Worm (Caenorhabditis elegans) whole organism, midembryonic: Measurements from ENCODE around the gene F10G7.5.

Experiments
- T22C8.4 ChIP-seq: fragments of 200-800 bp; sonication (Bioruptor generic); IDR thresholded peaks from 2 replicates; pipeline ENCODE4 v1.3.6; 2022; ENCODE audit warnings: missing genetic modification characterization, missing compliant biosample characterization
- cog-1 ChIP-seq: sonication (generic microtip); optimal IDR thresholded peaks from 2 replicates; lab custom pipeline; 2016; ENCODE audit warnings: missing genetic modification characterization, missing compliant biosample characterization
- flt-1 ChIP-seq: fragments of 200-800 bp; sonication (Bioruptor generic); IDR thresholded peaks from 2 replicates; pipeline ENCODE4 v1.3.6; 2022; ENCODE audit warnings: missing genetic modification characterization, missing compliant biosample characterization
- klf-2 ChIP-seq: fragments of 200-800 bp; sonication (Bioruptor generic); conservative IDR thresholded peaks from 2 replicates; pipeline ENCODE4 v1.3.6; 2022; ENCODE audit warnings: missing genetic modification reagents, missing genetic modification characterization, missing compliant biosample characterization
- med-1 ChIP-seq: sonication (generic microtip); optimal IDR thresholded peaks from 2 replicates; lab custom pipeline; 2017; ENCODE audit warnings: missing genetic modification characterization, mild to moderate bottlenecking, missing compliant biosample characterization, antibody characterized with exemption, missing genetic modification reagents; ENCODE audit not compliant: insufficient read depth
- ref-1 ChIP-seq: fragments of 200-800 bp; sonication (Bioruptor generic); conservative IDR thresholded peaks from 2 replicates; pipeline ENCODE4 v1.3.6; 2022; ENCODE audit warnings: missing genetic modification reagents, missing genetic modification characterization, missing compliant biosample characterization
- tab-1 ChIP-seq: fragments of 200-800 bp; sonication (Bioruptor generic); IDR thresholded peaks from 2 replicates; pipeline ENCODE4 v1.3.6; 2022; ENCODE audit warnings: missing genetic modification characterization, missing compliant biosample characterization
- ztf-23 ChIP-seq: fragments of 200-800 bp; sonication (Bioruptor generic); IDR thresholded peaks from 2 replicates; pipeline ENCODE4 v1.3.6; 2022; ENCODE audit warnings: missing genetic modification reagents, missing genetic modification characterization, missing compliant biosample characterization
- ztf-29 ChIP-seq: fragments of 200-800 bp; sonication (Bioruptor generic); IDR thresholded peaks from 2 replicates; pipeline ENCODE4 v1.3.6; 2022; ENCODE audit warnings: missing genetic modification reagents, missing genetic modification characterization, missing compliant biosample characterization

F10G7.5 gene

DNA sequence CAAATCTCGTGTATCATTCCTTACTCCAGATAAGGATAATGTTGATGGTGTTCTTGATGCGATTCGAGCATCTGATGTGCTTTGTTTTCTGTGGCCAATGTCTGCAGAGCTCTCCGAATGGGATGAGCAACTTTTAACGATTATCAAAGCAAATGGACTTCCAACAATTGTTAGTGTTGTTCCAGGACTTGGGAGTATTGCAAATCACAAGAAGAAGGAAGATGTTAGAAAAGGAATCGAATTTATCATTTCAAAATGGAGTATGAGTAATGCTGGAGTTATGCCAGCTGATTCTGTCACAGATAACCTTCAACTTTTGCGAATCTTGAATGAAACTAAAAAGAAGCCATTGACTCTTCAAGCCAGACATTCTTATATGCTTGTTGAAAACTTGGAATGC is 17.6 kb downstream of the F10G7.5 start:
- no peak for TF ChIP-seq ref-1
- no peak for TF ChIP-seq ztf-23
- no peak for TF ChIP-seq med-1 (GFP tag; lab: Kevin White, UChicago)
- TF ChIP-seq ztf-29 (GFP tag; lab: Robert Waterston, UW) = no peak
- TF ChIP-seq flt-1 (GFP tag; lab: Robert Waterston, UW) = no peak
- no peak for TF ChIP-seq T22C8.4
- TF ChIP-seq cog-1 (tag; lab: Kevin White, UChicago) = no peak
- TF ChIP-seq klf-2 = no peak
- TF ChIP-seq tab-1 = no peak

DNA sequence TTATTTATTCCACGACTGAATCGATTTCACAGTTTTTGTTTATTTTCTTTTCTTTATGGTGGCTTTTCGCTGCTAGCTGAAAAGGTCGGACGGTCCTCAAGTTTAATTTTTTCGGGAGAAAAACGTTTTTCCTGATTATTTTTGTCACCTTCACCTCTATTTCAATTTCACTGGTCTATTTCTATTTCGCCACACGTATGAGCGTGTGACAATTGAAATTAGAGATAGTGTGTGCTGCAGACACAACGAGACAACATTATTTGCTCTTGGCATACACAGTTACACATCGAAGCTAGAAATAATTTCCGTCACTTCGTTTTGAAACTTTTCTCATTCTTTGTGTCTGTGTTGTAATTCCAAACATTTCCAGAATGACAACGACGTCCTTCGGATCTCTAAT is 22.5 kb downstream of the F10G7.5 start, which contains the start of gene F41C3.8:
Gene F41C3.8, plus strand, starts transcription at position 371 of the 400 bp plus-strand sequence.
- TF ChIP-seq flt-1 (GFP tag; lab: Robert Waterston, UW) (no peak), T22C8.4 (no peak), tab-1 (no peak)

DNA sequence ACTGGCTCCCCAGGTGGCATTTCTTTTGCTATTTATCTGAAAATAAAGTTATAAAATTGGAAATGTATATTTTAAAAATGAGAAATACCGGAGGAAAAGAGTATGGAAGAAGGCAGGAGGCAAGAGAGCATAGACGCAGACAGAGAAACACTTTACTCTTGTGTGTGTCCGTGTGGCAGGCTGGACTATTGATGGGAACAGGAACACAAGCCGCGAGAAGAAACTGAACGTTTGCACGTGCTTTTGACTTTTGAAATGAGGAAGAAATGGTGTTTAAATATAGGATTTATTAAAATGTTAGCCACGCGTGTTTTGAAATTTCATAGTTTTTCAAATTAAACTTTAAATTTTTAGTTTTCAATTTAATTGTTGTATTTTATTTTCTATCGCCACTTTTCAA is 32.9 kb downstream of the F10G7.5 start, which contains the start of gene F10G7.10:
Gene F10G7.10, minus strand, starts transcription at position 145 of the 400 bp plus-strand sequence.
- TF ChIP-seq cog-1 (tag; lab: Kevin White, UChicago) (no peak), ztf-29 (GFP tag; lab: Robert Waterston, UW) (no peak), T22C8.4 (no peak), flt-1 (GFP tag; lab: Robert Waterston, UW) (no peak), ref-1 (no peak), tab-1 (no peak), med-1 (GFP tag; lab: Kevin White, UChicago) (no peak), ztf-23 (no peak), klf-2 (no peak)

DNA sequence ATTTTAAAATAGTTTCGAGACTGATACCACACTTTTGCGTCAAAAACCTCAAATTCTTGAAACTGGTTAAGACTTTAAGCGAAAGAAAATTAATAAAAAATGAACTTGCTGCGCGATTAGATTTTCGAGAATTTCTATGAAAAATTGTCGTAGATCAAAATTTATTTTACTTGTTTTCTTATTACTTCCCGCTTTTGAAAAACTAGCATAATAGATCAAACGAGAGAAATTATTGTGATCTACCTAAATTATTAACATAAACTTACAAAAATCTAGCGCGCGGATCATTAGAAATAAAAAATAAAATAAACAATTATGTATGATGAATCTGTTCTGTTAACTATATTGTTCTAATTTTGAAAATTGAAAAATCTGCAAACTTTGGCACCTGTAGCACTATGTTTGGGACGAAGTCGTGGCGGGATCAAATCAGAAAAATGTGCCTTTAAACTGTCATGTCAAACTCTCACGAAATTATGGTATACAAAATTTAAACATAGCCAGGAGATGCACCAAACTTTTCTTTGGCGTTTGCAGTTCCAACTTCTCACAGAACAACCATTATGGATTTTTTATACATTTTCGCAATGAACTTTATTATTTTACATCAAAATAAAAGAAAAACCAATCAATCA is 33.7 kb downstream of the F10G7.5 start:
- no peak for TF ChIP-seq T22C8.4
- TF ChIP-seq flt-1 (GFP tag; lab: Robert Waterston, UW) = no peak
- TF ChIP-seq cog-1 (tag; lab: Kevin White, UChicago) = no peak
- TF ChIP-seq ref-1 = no peak
- no peak for TF ChIP-seq klf-2
- TF ChIP-seq tab-1 = no peak
- TF ChIP-seq ztf-29 (GFP tag; lab: Robert Waterston, UW) = no peak
- TF ChIP-seq ztf-23 = no peak

DNA sequence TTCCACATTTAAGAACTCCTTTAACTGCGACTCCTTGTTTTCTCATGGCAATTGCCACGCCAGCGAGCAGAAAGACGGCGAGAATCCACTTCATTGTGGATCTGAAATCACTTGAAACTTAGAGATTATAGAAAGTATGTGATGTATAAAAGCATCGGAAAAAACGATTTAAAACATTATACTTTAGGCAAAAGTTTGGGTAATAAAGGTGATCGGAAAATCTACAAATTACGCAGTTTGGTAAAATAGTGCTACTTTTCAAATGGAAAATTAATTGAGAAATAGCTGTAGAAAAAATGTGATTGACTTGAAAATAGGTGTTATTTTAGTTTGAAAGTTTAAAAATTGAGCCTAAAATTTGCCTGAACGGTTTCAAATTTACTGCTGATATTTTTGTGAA is 34.6 kb downstream of the F10G7.5 start, which contains the start of gene ttr-41:
Gene ttr-41, minus strand, starts transcription at position 101 of the 400 bp plus-strand sequence.
- TF ChIP-seq klf-2 (no peak), cog-1 (tag; lab: Kevin White, UChicago) (no peak), flt-1 (GFP tag; lab: Robert Waterston, UW) (no peak), T22C8.4 (no peak), med-1 (GFP tag; lab: Kevin White, UChicago) (no peak), ztf-23 (no peak), tab-1 (no peak), ztf-29 (GFP tag; lab: Robert Waterston, UW) (no peak), ref-1 (no peak)

DNA sequence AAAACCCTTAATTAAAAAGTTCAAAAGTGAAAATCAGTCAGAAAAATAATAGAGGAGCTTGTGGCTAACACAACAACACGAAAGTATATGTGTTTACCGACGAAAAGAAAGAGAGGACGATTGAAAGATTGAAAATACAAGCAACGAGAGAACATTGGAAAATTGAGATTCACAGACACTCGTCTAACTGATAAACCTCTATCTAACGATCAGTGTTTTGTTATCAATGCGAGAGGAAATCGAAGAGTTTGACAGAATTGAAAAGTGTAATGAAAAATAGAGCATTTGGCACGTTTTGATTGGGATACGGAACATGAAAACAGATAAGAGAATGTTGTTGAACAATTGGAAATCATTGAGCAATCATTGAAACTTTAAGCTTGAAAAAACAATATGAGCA is 35.5 kb downstream of the F10G7.5 start:
- TF ChIP-seq ztf-29 (GFP tag; lab: Robert Waterston, UW) = no peak
- TF ChIP-seq tab-1 = no peak
- no peak for TF ChIP-seq flt-1 (GFP tag; lab: Robert Waterston, UW)
- TF ChIP-seq ref-1 = no peak
- TF ChIP-seq T22C8.4 = no peak
- no peak for TF ChIP-seq ztf-23
- TF ChIP-seq cog-1 (tag; lab: Kevin White, UChicago) = no peak
- TF ChIP-seq med-1 (GFP tag; lab: Kevin White, UChicago) = no peak
- no peak for TF ChIP-seq klf-2

DNA sequence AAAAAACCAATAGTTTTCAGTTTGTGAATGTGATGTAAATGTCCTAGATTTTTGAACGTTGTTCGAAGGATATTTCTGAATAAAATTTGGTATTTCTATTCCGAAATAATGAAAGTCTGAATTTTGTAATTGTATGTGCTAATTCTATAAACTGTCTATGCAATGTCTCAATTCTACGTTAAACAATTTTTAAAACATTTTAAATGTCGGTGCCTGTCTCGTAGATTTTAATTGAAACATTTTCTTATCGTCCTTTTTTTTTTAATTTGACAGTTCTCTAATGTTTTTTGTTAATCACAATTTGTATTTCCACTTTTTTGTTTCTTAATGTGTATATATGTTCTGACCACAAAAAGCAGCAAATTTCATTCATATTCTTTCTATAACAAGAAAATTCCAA is 36.5 kb downstream of the F10G7.5 start, which contains the start of gene F41C3.7:
Gene F41C3.7, plus strand, starts transcription at position 301 of the 400 bp plus-strand sequence.
- TF ChIP-seq tab-1 = no peak
- no peak for TF ChIP-seq cog-1 (tag; lab: Kevin White, UChicago)
- TF ChIP-seq flt-1 (GFP tag; lab: Robert Waterston, UW) = no peak
- no peak for TF ChIP-seq ztf-23
- no peak for TF ChIP-seq klf-2
- no peak for TF ChIP-seq ztf-29 (GFP tag; lab: Robert Waterston, UW)
- TF ChIP-seq T22C8.4 = no peak
- TF ChIP-seq ref-1 = no peak
- TF ChIP-seq med-1 (GFP tag; lab: Kevin White, UChicago) = no peak

DNA sequence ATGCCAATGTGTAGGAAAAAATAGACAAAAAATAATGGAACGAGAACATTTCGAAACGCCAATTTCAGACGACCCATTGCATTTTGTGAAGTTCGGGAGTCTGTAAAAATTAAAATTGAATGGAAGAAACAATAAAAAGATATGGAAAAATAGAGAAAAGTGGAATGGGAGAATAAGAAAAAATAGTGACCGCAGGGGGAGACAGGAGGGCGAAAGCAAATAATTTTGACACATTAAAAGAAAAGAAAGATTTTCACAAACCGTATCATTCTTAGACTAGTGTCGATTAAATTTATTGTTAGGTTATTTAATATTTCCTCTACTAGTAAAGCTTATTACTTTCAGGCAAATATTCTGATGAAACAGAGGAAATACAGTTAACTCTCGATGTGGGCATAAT is 40.6 kb downstream of the F10G7.5 start, which contains the start of gene F41C3.11:
Gene F41C3.11, minus strand, starts transcription at position 101 of the 400 bp plus-strand sequence.
- TF ChIP-seq flt-1 (GFP tag; lab: Robert Waterston, UW) (no peak), T22C8.4 (no peak), ztf-29 (GFP tag; lab: Robert Waterston, UW) (no peak), tab-1 (no peak)

DNA sequence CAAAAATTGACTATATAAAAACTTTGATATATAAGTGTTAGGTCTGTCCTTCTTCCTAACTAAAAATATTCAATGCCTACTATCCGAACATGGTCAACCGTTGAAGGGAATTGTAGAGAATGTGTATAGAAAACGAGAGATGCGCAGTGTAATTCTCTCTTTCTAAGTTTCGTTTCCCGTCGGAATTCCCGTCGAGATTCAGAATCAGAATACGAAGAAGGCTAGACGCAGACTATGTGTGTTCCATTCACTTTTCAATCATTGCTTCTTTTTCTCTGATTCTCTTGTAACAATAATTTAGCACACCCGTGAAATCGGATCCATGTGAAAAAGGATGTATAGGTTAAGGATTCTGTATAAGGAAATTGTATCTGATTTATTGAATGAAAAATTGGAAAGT is 41.3 kb downstream of the F10G7.5 start:
- TF ChIP-seq med-1 (GFP tag; lab: Kevin White, UChicago) (no peak), klf-2 (no peak), ref-1 (no peak), cog-1 (tag; lab: Kevin White, UChicago) (no peak), T22C8.4 (no peak), tab-1 (no peak), ztf-29 (GFP tag; lab: Robert Waterston, UW) (no peak), flt-1 (GFP tag; lab: Robert Waterston, UW) (no peak), ztf-23 (no peak)

DNA sequence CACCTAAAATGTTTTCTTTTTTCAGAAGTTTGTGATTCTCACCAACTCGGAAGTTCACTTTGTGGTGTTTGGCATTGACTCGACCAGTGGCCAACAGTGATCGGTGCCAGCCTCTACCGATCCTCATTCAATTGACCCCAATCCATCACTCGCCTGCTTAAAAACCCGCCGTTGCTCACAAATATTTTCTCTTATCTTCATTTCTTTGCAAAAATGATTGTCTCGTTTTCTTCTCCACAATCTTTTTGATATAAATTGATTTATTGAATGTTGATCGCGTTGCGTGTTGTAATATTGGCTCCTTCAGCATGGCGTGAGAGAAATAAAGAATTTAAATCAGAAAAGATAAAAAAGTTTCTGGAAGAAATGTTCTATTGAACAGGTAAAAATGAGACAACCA is 43.4 kb downstream of the F10G7.5 start:
- no peak for TF ChIP-seq med-1 (GFP tag; lab: Kevin White, UChicago)
- no peak for TF ChIP-seq cog-1 (tag; lab: Kevin White, UChicago)
- no peak for TF ChIP-seq T22C8.4
- TF ChIP-seq klf-2 = no peak
- no peak for TF ChIP-seq flt-1 (GFP tag; lab: Robert Waterston, UW)
- TF ChIP-seq ref-1 = no peak
- no peak for TF ChIP-seq ztf-23
- TF ChIP-seq ztf-29 (GFP tag; lab: Robert Waterston, UW) = no peak
- TF ChIP-seq tab-1 = no peak
